Fruit fly (Drosophila melanogaster) whole organism, embryonic: ENCODE results near the gene CG17650.
A peak's percentile ranks its signal among the peaks of the same experiment; 100 is the strongest.

Experiments used
- ATbp ChIP-seq: fragments of 200-800 bp; sonication (Bioruptor generic); optimal IDR thresholded peaks from 2 replicates; lab custom pipeline; 2017; ENCODE audit warnings: missing biosample characterization, mild to moderate bottlenecking, missing genetic modification characterization, missing genetic modification reagents
- Aef1 ChIP-seq: fragments of 200-800 bp; sonication (Bioruptor generic); IDR thresholded peaks from 3 replicates; pipeline ENCODE4 v1.3.6; 2022; ENCODE audit warnings: missing biosample characterization, missing genetic modification characterization
- Atf-2 ChIP-seq: fragments of 200-800 bp; sonication (Bioruptor generic); optimal IDR thresholded peaks from 2 replicates; lab custom pipeline; 2016; ENCODE audit warnings: missing biosample characterization, missing genetic modification characterization
- Atf3 ChIP-seq: fragments of 200-800 bp; sonication (Bioruptor generic); optimal IDR thresholded peaks from 3 replicates; lab custom pipeline; 2016; ENCODE audit warnings: missing biosample characterization, missing genetic modification characterization
- C15 ChIP-seq: fragments of 200-800 bp; sonication (Bioruptor generic); IDR thresholded peaks from 3 replicates; pipeline ENCODE4 v1.3.6; 2022; ENCODE audit warnings: missing biosample characterization, missing genetic modification characterization
- CG1024 ChIP-seq: fragments of 200-800 bp; sonication (Bioruptor generic); IDR thresholded peaks from 2 replicates; pipeline ENCODE4 v1.3.6; 2022; ENCODE audit warnings: missing biosample characterization, missing genetic modification characterization
- CG10267 ChIP-seq: fragments of 200-800 bp; sonication (Bioruptor generic); optimal IDR thresholded peaks from 2 replicates; lab custom pipeline; 2018; ENCODE audit warnings: missing biosample characterization, mild to moderate bottlenecking, missing genetic modification characterization, moderate library complexity
- CG10431 ChIP-seq: fragments of 200-800 bp; sonication (Bioruptor generic); optimal IDR thresholded peaks from 3 replicates; lab custom pipeline; 2018; ENCODE audit warnings: missing biosample characterization, mild to moderate bottlenecking, missing genetic modification characterization
- CG10959 ChIP-seq: fragments of 200-800 bp; sonication (Bioruptor generic); IDR thresholded peaks from 2 replicates; pipeline ENCODE4 v1.3.6; 2022; ENCODE audit warnings: missing biosample characterization, missing genetic modification characterization
- CG11247 ChIP-seq: fragments of 200-800 bp; sonication (Bioruptor generic); IDR thresholded peaks from 2 replicates; pipeline ENCODE4 v1.3.6; 2022; ENCODE audit warnings: missing biosample characterization, missing genetic modification characterization
- CG13424 ChIP-seq: fragments of 200-800 bp; sonication (Bioruptor generic); optimal IDR thresholded peaks from 2 replicates; lab custom pipeline; 2019; ENCODE audit warnings: missing biosample characterization, mild to moderate bottlenecking, missing genetic modification characterization, moderate library complexity
- CG13775 ChIP-seq: fragments of 200-800 bp; sonication (Bioruptor generic); optimal IDR thresholded peaks from 3 replicates; lab custom pipeline; 2017; ENCODE audit warnings: missing biosample characterization, mild to moderate bottlenecking, missing genetic modification characterization
- CG15011 ChIP-seq: fragments of 200-800 bp; sonication (Bioruptor generic); optimal IDR thresholded peaks from 3 replicates; lab custom pipeline; 2018; ENCODE audit warnings: missing biosample characterization, mild to moderate bottlenecking, missing genetic modification characterization
- CG15269 ChIP-seq: fragments of 200-800 bp; sonication (Bioruptor generic); optimal IDR thresholded peaks from 2 replicates; lab custom pipeline; 2018; ENCODE audit warnings: missing biosample characterization, mild to moderate bottlenecking, missing genetic modification characterization, moderate library complexity
- CG1529 ChIP-seq: fragments of 200-800 bp; sonication (Bioruptor generic); optimal IDR thresholded peaks from 3 replicates; lab custom pipeline; 2018; ENCODE audit warnings: missing biosample characterization, missing genetic modification characterization
- CG18764 ChIP-seq: fragments of 200-800 bp; sonication (Bioruptor generic); optimal IDR thresholded peaks from 3 replicates; lab custom pipeline; 2016; ENCODE audit warnings: missing biosample characterization, missing genetic modification characterization
- CG2116 ChIP-seq: fragments of 200-800 bp; sonication (Bioruptor generic); optimal IDR thresholded peaks from 3 replicates; lab custom pipeline; 2018; ENCODE audit warnings: missing biosample characterization, mild to moderate bottlenecking, missing genetic modification characterization
- CG2129 ChIP-seq: fragments of 200-800 bp; sonication (Bioruptor generic); IDR thresholded peaks from 2 replicates; pipeline ENCODE4 v1.3.6; 2022; ENCODE audit warnings: missing biosample characterization, missing genetic modification characterization; ENCODE audit not compliant: partially characterized antibody
- CG2202 ChIP-seq: fragments of 200-800 bp; sonication (Bioruptor generic); optimal IDR thresholded peaks from 2 replicates; lab custom pipeline; 2018; ENCODE audit warnings: missing biosample characterization, mild to moderate bottlenecking, missing genetic modification characterization
- CG2678 ChIP-seq: fragments of 200-800 bp; sonication (Bioruptor generic); optimal IDR thresholded peaks from 3 replicates; lab custom pipeline; 2019; ENCODE audit warnings: missing biosample characterization, mild to moderate bottlenecking, missing genetic modification characterization, moderate library complexity
- CG4854 ChIP-seq: fragments of 200-800 bp; sonication (Bioruptor generic); optimal IDR thresholded peaks from 2 replicates; lab custom pipeline; 2016; ENCODE audit warnings: missing biosample characterization, missing genetic modification characterization, inconsistent platforms
- CG7372 ChIP-seq: fragments of 200-800 bp; sonication (Bioruptor generic); IDR thresholded peaks from 2 replicates; pipeline ENCODE4 v1.3.6; 2022; ENCODE audit warnings: missing biosample characterization, missing genetic modification characterization
- CG7839 ChIP-seq: fragments of 200-800 bp; sonication (Bioruptor generic); optimal IDR thresholded peaks from 3 replicates; lab custom pipeline; 2018; ENCODE audit warnings: missing biosample characterization, mild to moderate bottlenecking, missing genetic modification characterization, moderate library complexity
- CG8089 ChIP-seq: fragments of 200-800 bp; sonication (Bioruptor generic); optimal IDR thresholded peaks from 3 replicates; lab custom pipeline; 2016; ENCODE audit warnings: missing biosample characterization, missing genetic modification characterization
- CG9437 ChIP-seq: fragments of 200-800 bp; sonication (Bioruptor generic); optimal IDR thresholded peaks from 2 replicates; lab custom pipeline; 2018; ENCODE audit warnings: missing biosample characterization, mild to moderate bottlenecking, missing genetic modification characterization
- CG9797 ChIP-seq: fragments of 200-800 bp; sonication (Bioruptor generic); optimal IDR thresholded peaks from 3 replicates; lab custom pipeline; 2018; ENCODE audit warnings: missing biosample characterization, mild to moderate bottlenecking, missing genetic modification characterization
- Ets65A ChIP-seq: fragments of 200-800 bp; sonication (Bioruptor generic); peaks from one replicate; lab custom pipeline; 2016; ENCODE audit warnings: missing biosample characterization, missing genetic modification characterization
- HLH3B ChIP-seq: fragments of 200-800 bp; sonication (Bioruptor generic); IDR thresholded peaks from 2 replicates; pipeline ENCODE4 v1.3.6; 2022; ENCODE audit warnings: missing biosample characterization, missing genetic modification characterization
- Hmr ChIP-seq: fragments of 200-800 bp; sonication (Bioruptor generic); optimal IDR thresholded peaks from 3 replicates; lab custom pipeline; 2017; ENCODE audit warnings: mild to moderate bottlenecking, missing biosample characterization, missing genetic modification reagents, missing genetic modification characterization
- Nf-YA ChIP-seq: fragments of 200-800 bp; sonication (Bioruptor generic); IDR thresholded peaks from 2 replicates; pipeline ENCODE4 v1.3.6; 2022; ENCODE audit warnings: missing biosample characterization, missing genetic modification characterization
- Oli ChIP-seq: fragments of 200-800 bp; sonication (Bioruptor generic); optimal IDR thresholded peaks from 2 replicates; lab custom pipeline; 2018; ENCODE audit warnings: missing biosample characterization, mild to moderate bottlenecking, missing genetic modification characterization, moderate library complexity
- Side ChIP-seq: fragments of 200-800 bp; sonication (Bioruptor generic); optimal IDR thresholded peaks from 2 replicates; lab custom pipeline; 2016; ENCODE audit warnings: missing biosample characterization, missing genetic modification characterization
- Ssrp ChIP-seq: fragments of 200-800 bp; sonication (Bioruptor generic); optimal IDR thresholded peaks from 2 replicates; lab custom pipeline; 2018; ENCODE audit warnings: missing biosample characterization, mild to moderate bottlenecking, missing genetic modification characterization, moderate library complexity
- ab ChIP-seq: fragments of 200-800 bp; sonication (Bioruptor generic); optimal IDR thresholded peaks from 2 replicates; lab custom pipeline; 2016; ENCODE audit warnings: missing biosample characterization, missing genetic modification characterization
- ara ChIP-seq: fragments of 200-800 bp; sonication (Bioruptor generic); IDR thresholded peaks from 2 replicates; pipeline ENCODE4 v1.3.6; 2022; ENCODE audit warnings: missing biosample characterization, missing genetic modification characterization
- bcd ChIP-seq: fragments of 200-800 bp; sonication (Bioruptor generic); optimal IDR thresholded peaks from 2 replicates; lab custom pipeline; 2017; ENCODE audit warnings: missing biosample characterization, mild to moderate bottlenecking, missing genetic modification characterization
- btn ChIP-seq: fragments of 200-800 bp; sonication (Bioruptor generic); optimal IDR thresholded peaks from 2 replicates; lab custom pipeline; 2016; ENCODE audit warnings: missing biosample characterization, missing genetic modification characterization
- ems ChIP-seq: fragments of 200-800 bp; sonication (Bioruptor generic); optimal IDR thresholded peaks from 3 replicates; lab custom pipeline; 2016; ENCODE audit warnings: missing biosample characterization, missing genetic modification characterization
- esg ChIP-seq: fragments of 200-800 bp; sonication (Bioruptor generic); conservative IDR thresholded peaks from 2 replicates; pipeline ENCODE4 v1.3.6; 2022; ENCODE audit warnings: missing biosample characterization, missing genetic modification characterization
- eyg ChIP-seq: fragments of 200-800 bp; sonication (Bioruptor generic); optimal IDR thresholded peaks from 3 replicates; lab custom pipeline; 2016; ENCODE audit warnings: missing biosample characterization, missing genetic modification characterization
- gcm ChIP-seq: fragments of 200-800 bp; sonication (Bioruptor generic); optimal IDR thresholded peaks from 2 replicates; lab custom pipeline; 2019; ENCODE audit warnings: missing biosample characterization, mild to moderate bottlenecking, missing genetic modification characterization, moderate library complexity
- insv ChIP-seq, 2 experiments: fragments of 200-800 bp; sonication (Bioruptor generic); optimal IDR thresholded peaks; 3 replicates each; lab custom pipeline; 2016 to 2018; ENCODE audit warnings: missing biosample characterization in 2 of 2, missing genetic modification characterization in 2 of 2
- kay ChIP-seq: fragments of 200-800 bp; sonication (Bioruptor generic); optimal IDR thresholded peaks from 2 replicates; lab custom pipeline; 2016; ENCODE audit warnings: missing biosample characterization, missing genetic modification characterization
- lov ChIP-seq, 2 experiments: fragments of 200-800 bp in 1 of 2; fragments of >200 bp in 1 of 2; sonication (Bioruptor generic) in 1 of 2; IDR thresholded peaks in 1 of 2; optimal IDR thresholded peaks in 1 of 2; 2 replicates in 1 of 2; 3 replicates in 1 of 2; pipeline versions ENCODE4 v1.3.6 to Lab custom; 2017 to 2022; ENCODE audit warnings: missing biosample characterization in 1 of 2, missing genetic modification characterization in 1 of 2
- maf-S ChIP-seq: fragments of 200-800 bp; sonication (Bioruptor generic); optimal IDR thresholded peaks from 2 replicates; lab custom pipeline; 2016; ENCODE audit warnings: missing biosample characterization, missing genetic modification characterization
- nerfin-1 ChIP-seq: fragments of 200-800 bp; sonication (Bioruptor generic); optimal IDR thresholded peaks from 3 replicates; lab custom pipeline; 2019; ENCODE audit warnings: missing biosample characterization, mild to moderate bottlenecking, missing genetic modification characterization, moderate library complexity
- oc ChIP-seq: fragments of 200-800 bp; sonication (Bioruptor generic); optimal IDR thresholded peaks from 2 replicates; lab custom pipeline; 2018; ENCODE audit warnings: missing biosample characterization, mild to moderate bottlenecking, missing genetic modification characterization, moderate library complexity
- p53 ChIP-seq: fragments of 200-800 bp; sonication (Bioruptor generic); optimal IDR thresholded peaks from 2 replicates; lab custom pipeline; 2016; ENCODE audit warnings: missing biosample characterization, missing genetic modification characterization
- pros ChIP-seq: fragments of 200-800 bp; sonication (Bioruptor generic); optimal IDR thresholded peaks from 3 replicates; lab custom pipeline; 2019; ENCODE audit warnings: missing biosample characterization, mild to moderate bottlenecking, missing genetic modification characterization, moderate library complexity
- tin ChIP-seq: fragments of 200-800 bp; sonication (Bioruptor generic); optimal IDR thresholded peaks from 3 replicates; lab custom pipeline; 2016; ENCODE audit warnings: missing biosample characterization, missing genetic modification characterization
- zfh2 ChIP-seq: fragments of 200-800 bp; sonication (Bioruptor generic); optimal IDR thresholded peaks from 2 replicates; lab custom pipeline; 2016; ENCODE audit warnings: missing biosample characterization, missing genetic modification characterization

CG17650 gene

DNA sequence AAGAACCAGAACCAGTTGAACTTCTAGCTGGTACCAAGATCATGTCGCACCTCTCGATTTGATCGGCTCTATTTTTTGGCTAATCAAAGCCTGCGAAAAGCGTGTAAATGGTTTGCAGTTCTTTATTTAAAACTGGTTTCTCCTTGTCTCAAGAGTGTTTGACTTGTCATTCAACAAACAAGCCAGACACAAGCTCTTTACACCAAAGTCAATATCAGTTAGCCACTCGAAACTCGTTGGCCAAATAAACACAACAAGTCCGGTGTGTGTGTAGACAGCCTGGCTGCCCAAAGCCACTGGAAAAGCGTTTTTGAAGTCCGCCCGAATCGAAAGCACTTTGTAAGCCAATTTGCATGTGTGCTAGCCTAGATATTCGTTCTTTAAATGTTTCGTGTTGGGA, 18.8 kb downstream of the CG17650 start (continued):
- no peak for TF ChIP-seq CG10431
- TF ChIP-seq oc (tag; lab: Kevin White, UChicago), result no peak
- TF ChIP-seq ara (GFP tag; lab: Robert Waterston, UW), result no peak
- TF ChIP-seq bcd, result no peak
- no peak for TF ChIP-seq CG9437 (GFP tag; lab: Kevin White, UChicago)
- TF ChIP-seq CG15269 (tag; lab: Kevin White, UChicago), result peak; percentile 30
- no peak for TF ChIP-seq insv (GFP tag; optimal IDR thresholded peaks at IDR 0.05; lab: Kevin White, UChicago)
- no peak for TF ChIP-seq pros (GFP tag; lab: Kevin White, UChicago)
- TF ChIP-seq Aef1 (GFP tag; lab: Robert Waterston, UW), result no peak
- TF ChIP-seq CG7372 (GFP tag; lab: Robert Waterston, UW), result no peak
- TF ChIP-seq CG11247 (GFP tag; lab: Robert Waterston, UW), result no peak
- TF ChIP-seq Hmr (GFP tag; lab: Kevin White, UChicago), result peak; percentile 8
- TF ChIP-seq nerfin-1, result no peak
- no peak for TF ChIP-seq ems (GFP tag; lab: Kevin White, UChicago)
- no peak for TF ChIP-seq C15 (GFP tag; lab: Robert Waterston, UW)
- no peak for TF ChIP-seq eyg (GFP tag; lab: Kevin White, UChicago)
- no peak for TF ChIP-seq ab (GFP tag; lab: Kevin White, UChicago)
- peak; percentile 35 for TF ChIP-seq CG2678 (tag; lab: Kevin White, UChicago)
- no peak for TF ChIP-seq CG18764 (GFP tag; lab: Kevin White, UChicago)

DNA sequence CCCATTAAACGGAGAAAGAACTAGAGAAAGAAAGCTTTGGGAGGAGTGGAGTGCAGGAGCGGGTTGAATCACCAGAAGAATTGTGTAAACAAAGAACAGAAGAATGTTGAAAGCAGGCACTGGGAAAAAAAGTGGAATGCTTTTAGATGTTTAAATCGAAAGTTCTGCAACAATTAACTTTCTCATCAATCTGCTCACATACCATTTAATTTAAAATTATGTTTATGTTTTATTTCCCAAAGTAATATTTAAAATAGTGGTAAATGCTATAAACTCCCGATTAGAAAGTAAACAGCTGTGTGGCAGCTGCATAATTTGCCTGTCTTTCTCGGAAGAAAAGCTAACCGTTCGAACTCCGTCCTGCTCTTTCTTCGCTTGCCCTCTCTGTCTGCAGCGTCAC, 20.8 kb downstream of the CG17650 start:
- TF ChIP-seq CG8089 (GFP tag; lab: Kevin White, UChicago) (no peak), CG4854 (no peak), Atf3 (GFP tag; lab: Kevin White, UChicago) (no peak), CG15011 (no peak), ATbp (GFP tag; lab: Kevin White, UChicago) (peak; percentile 44), esg (GFP tag; lab: Robert Waterston, UW) (no peak), CG2129 (no peak), HLH3B (GFP tag; lab: Robert Waterston, UW) (no peak), CG2116 (no peak), CG2202 (tag; lab: Kevin White, UChicago) (peak; percentile 33), CG10959 (no peak), CG13424 (tag; lab: Kevin White, UChicago) (peak; percentile 4), p53 (GFP tag; lab: Kevin White, UChicago) (no peak), zfh2 (GFP tag; lab: Kevin White, UChicago) (no peak), kay (GFP tag; lab: Kevin White, UChicago) (no peak), gcm (GFP tag; lab: Kevin White, UChicago) (no peak), CG13775 (GFP tag; lab: Kevin White, UChicago) (no peak), Atf-2 (GFP tag; lab: Kevin White, UChicago) (no peak), CG1024 (GFP tag; lab: Robert Waterston, UW) (no peak), Side (GFP tag; lab: Kevin White, UChicago) (no peak), CG18764 (GFP tag; lab: Kevin White, UChicago) (no peak), Ssrp (tag; lab: Kevin White, UChicago) (peak; percentile 24), Ets65A (GFP tag; lab: Kevin White, UChicago) (no peak), lov (optimal IDR thresholded peaks at IDR 0.05; lab: Kevin White, UChicago) (no peak), lov (GFP tag; IDR thresholded peaks at IDR 0.05; lab: Robert Waterston, UW) (no peak), maf-S (GFP tag; lab: Kevin White, UChicago) (no peak), btn (GFP tag; lab: Kevin White, UChicago) (no peak), Oli (tag; lab: Kevin White, UChicago) (peak; percentile 23), CG1529 (peak; percentile 16), CG9797 (no peak), CG7839 (tag; lab: Kevin White, UChicago) (peak; percentile 28), CG10267 (tag; lab: Kevin White, UChicago) (peak; percentile 19), Nf-YA (GFP tag; lab: Robert Waterston, UW) (no peak), tin (GFP tag; lab: Kevin White, UChicago) (peak; percentile 20)
